Fruit fly (Drosophila melanogaster) whole organism, embryonic: ENCODE measurements around the gene Tango1.
A peak's percentile ranks its signal among the peaks of the same experiment; 100 is the strongest.

Source experiments
- CG16863 ChIP-seq: fragments of 200-800 bp; sonication (Bioruptor generic); optimal IDR thresholded peaks from 3 replicates; lab custom pipeline; 2016; ENCODE audit warnings: missing biosample characterization, missing genetic modification characterization
- H15 ChIP-seq: fragments of 200-800 bp; sonication (Bioruptor generic); IDR thresholded peaks from 3 replicates; pipeline ENCODE4 v1.3.6; 2022; ENCODE audit warnings: missing biosample characterization, missing genetic modification characterization
- Neu2 ChIP-seq: fragments of 200-800 bp; sonication (Bioruptor generic); optimal IDR thresholded peaks from 3 replicates; lab custom pipeline; 2016; ENCODE audit warnings: missing biosample characterization, missing genetic modification characterization, borderline replicate concordance
- ftz-f1 ChIP-seq: fragments of 200-800 bp; sonication (Bioruptor generic); optimal IDR thresholded peaks from 2 replicates; lab custom pipeline; 2016; ENCODE audit warnings: missing biosample characterization, missing genetic modification characterization
- sens-2 ChIP-seq: fragments of 200-800 bp; sonication (Bioruptor generic); IDR thresholded peaks from 2 replicates; pipeline ENCODE4 v1.3.6; 2022; ENCODE audit warnings: missing biosample characterization, missing genetic modification characterization

- TF ChIP-seq CG16863 (GFP tag; lab: Kevin White, UChicago), result no peak
- peak; percentile 7 for TF ChIP-seq ftz-f1 (GFP tag; lab: Kevin White, UChicago)
- no peak for TF ChIP-seq sens-2 (GFP tag; lab: Robert Waterston, UW)
- TF ChIP-seq Neu2 (GFP tag; lab: Kevin White, UChicago), result no peak
- no peak for TF ChIP-seq H15
Measured at dm6 chr2L:6644421-6645059, 4.6 kb upstream of the Tango1 start.
